Fruit fly (Drosophila melanogaster): ENCODE data around the gene CG33090.

CG33090 gene

dm6 chr2L:14333965-14334364 is at the start of gene CG33090:
Gene CG33090 (plus strand): TSS chr2L:14334158.
- no peak for TF ChIP-seq noc (tag; optimal IDR thresholded peaks at IDR 0.05)

- TF ChIP-seq noc (tag; optimal IDR thresholded peaks at IDR 0.05) = no peak
Measured at dm6 chr2L:14284636-14285035, 49.3 kb upstream of the CG33090 start.

DNA sequence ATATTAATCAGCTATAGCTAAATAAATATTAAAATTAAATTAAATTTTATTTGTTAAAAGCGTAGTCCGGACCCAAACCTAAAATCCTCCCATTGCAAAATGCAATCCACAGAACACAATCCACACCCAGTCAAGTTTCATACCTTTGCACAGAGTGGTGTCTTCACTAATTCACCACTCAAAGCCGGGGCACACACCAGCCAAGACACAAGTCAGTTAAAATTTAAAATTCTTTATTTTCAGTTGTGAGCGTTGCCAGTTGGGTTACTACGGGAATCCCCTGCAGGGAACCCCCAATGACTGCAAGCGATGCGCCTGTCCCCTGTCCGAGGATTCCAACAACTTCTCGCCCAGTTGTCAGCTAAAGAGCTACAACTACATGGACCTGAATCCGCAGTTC is 46.1 kb upstream of the CG33090 start:
- TF ChIP-seq noc (tag; optimal IDR thresholded peaks at IDR 0.05) = no peak

- no peak for TF ChIP-seq noc (tag; optimal IDR thresholded peaks at IDR 0.05)
Measured at dm6 chr2L:14292721-14293120, 41.2 kb upstream of the CG33090 start.

dm6 chr2L:14293917-14294316 is 40.0 kb upstream of the CG33090 start:
- no peak for TF ChIP-seq noc (tag; optimal IDR thresholded peaks at IDR 0.05)

DNA sequence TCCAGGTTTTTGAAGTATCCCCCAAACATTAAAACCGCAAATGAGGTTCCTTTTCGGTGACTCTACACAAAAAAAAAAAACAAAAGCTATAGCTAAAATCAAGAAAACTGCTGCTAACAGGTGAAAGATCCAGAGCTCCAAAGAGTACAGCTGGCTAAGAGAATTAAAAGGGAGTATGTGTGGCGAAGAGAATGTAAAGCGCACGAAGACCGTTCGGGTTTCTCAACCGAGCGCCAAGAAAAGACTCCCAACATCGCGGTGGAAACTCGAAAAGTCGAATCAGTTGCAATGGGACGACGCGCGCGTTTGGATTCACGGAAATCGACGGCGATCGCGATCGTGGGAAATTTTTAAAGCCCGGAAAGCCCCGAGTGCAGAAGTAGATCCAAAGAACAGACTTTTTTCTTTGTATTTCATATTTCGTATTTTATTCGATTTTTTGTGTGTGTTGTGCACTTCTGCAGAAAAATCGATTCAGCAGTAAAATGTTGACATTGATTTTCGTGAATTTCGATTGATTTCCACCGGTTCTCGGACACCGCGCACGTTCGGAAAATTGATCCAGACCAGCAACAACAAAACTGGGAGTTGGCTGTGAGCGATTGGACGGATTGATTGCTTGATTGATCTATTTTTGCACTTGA is 33.1 kb upstream of the CG33090 start:
- TF ChIP-seq noc (tag; optimal IDR thresholded peaks at IDR 0.05) = no peak

- no peak for TF ChIP-seq noc (tag; optimal IDR thresholded peaks at IDR 0.05)
Measured at dm6 chr2L:14302478-14302877, 31.5 kb upstream of the CG33090 start.

- TF ChIP-seq noc (tag; optimal IDR thresholded peaks at IDR 0.05) = no peak
Measured at dm6 chr2L:14307516-14307915, 26.4 kb upstream of the CG33090 start.

DNA sequence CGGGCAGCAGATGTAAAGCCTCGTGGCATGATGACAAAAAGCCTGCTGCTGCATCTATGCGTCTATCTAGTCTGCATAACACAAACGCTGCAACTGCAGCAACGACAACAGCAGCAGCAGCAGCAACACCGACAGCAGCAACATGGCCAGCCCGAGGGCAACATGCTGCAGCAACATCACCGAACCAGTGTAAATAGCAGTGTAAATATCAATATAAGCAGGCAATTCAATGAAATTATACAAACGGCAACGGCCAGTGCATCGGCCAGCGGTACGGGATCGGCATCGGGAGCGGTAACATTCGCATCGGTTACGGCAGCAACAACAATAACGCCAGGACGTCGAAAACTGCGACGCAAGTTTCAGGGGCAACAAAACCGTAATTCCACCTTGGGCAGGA is 25.7 kb upstream of the CG33090 start:
- TF ChIP-seq noc (tag; optimal IDR thresholded peaks at IDR 0.05) = no peak

dm6 chr2L:14308661-14309060 is 25.3 kb upstream of the CG33090 start:
- TF ChIP-seq noc (tag; optimal IDR thresholded peaks at IDR 0.05) = no peak

DNA sequence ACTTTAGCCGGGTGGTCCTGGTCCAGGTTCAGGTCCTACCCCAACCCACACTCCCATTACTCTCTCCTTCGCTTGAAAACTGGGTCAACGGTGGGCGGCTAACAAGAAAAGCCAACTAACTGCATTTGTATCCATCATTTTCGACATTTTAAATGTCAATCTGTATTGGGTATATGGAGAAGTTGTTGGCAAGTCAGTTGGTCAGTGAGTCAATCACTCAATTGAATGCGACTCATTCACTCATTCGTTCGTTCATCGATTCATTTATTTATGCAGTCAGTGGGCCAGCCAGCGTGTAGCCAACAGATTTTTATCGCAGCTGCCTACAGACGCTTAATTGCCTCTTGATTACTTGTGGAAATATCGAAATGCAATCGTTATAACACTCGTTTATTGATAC is 17.3 kb upstream of the CG33090 start:
- no peak for TF ChIP-seq noc (tag; optimal IDR thresholded peaks at IDR 0.05)

dm6 chr2L:14317992-14318391 is 16.0 kb upstream of the CG33090 start:
- TF ChIP-seq noc (tag; optimal IDR thresholded peaks at IDR 0.05) = no peak

DNA sequence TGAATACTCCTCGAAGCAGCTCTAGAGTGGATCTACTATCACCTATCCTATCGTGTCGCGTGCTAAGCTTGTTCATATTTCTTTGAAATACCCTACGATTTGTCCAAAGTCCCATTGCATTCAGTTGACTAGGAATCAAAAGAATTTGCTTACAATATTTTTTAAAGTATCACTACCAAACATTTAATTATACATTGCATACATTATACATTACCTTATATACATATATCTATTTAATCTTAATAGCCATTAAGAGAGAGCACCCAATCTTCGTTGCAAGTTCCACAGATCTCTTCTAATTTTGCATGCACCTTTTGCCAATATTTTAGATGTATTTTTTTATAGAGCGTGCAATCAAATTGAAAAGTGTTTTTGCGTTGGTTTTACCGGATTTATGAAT is 15.4 kb upstream of the CG33090 start:
- TF ChIP-seq noc (tag; optimal IDR thresholded peaks at IDR 0.05) = no peak

DNA sequence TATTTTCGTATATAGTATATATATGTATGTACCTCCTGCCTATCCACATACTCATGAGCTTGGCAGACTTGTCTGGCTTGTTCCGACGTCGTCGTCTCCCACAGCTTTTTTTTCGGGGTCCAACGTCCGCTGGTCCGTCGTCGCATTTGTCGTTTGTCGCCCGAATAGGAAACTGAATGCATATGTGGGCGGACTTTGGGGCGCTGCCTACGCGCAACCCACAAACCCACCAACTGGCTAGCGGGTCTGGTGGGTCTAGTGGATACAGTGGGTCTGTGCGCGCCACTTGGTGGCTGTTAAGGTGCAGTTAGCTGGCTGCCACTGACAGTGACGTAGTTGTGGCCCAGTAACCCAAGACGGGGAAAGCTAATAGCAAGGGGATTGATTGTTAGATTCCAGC is 15.0 kb upstream of the CG33090 start:
- no peak for TF ChIP-seq noc (tag; optimal IDR thresholded peaks at IDR 0.05)

- peak; percentile 53 for TF ChIP-seq noc (tag; optimal IDR thresholded peaks at IDR 0.05)
Measured at dm6 chr2L:14336311-14336836, 2.4 kb downstream of the CG33090 start.

DNA sequence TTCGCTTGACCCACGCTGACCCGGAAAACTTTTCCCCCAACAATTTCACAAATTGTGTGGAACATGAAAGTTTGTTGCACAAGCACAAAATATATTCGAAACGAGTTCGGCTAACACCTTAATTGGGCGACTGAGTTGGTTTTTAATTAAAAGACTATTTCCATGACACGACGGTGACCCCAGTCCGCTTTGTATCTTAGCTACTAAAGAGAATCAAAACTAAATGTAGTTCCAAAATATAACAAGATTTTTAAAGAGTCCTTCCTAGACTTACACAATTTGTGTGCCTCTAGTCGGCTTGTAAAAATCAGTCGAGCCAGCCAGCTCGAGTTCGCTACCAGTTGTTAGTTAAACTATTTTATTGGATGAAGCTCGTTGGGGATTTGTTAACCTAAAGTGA is 4.0 kb downstream of the CG33090 start, which contains the start of gene CG15286:
Gene CG15286, plus strand, starts transcription at position 301 of the 400 bp plus-strand sequence.
- TF ChIP-seq noc (tag; optimal IDR thresholded peaks at IDR 0.05) = no peak

- TF ChIP-seq noc (tag; optimal IDR thresholded peaks at IDR 0.05) = no peak
Measured at dm6 chr2L:14340964-14341363, 7.0 kb downstream of the CG33090 start.

dm6 chr2L:14346588-14346987 is 12.6 kb downstream of the CG33090 start, which contains the start of gene Send2:
Gene Send2 (minus strand): TSS chr2L:14346688.
- no peak for TF ChIP-seq noc (tag; optimal IDR thresholded peaks at IDR 0.05)
